Worm (Caenorhabditis elegans): ENCODE results near the gene ssp-36.

ce11 chrIV:9766250-9766649 lies at the start of gene ssp-36:
- TF ChIP-seq snpc-4 (tag; optimal IDR thresholded peaks at IDR 0.05) (no peak), fkh-10 (GFP tag; optimal IDR thresholded peaks at IDR 0.05) (no peak), nhr-237 (tag; optimal IDR thresholded peaks at IDR 0.05) (no peak), mml-1 (tag; optimal IDR thresholded peaks at IDR 0.05) (no peak), unc-39 (tag; optimal IDR thresholded peaks at IDR 0.05) (no peak), zag-1 (tag; optimal IDR thresholded peaks at IDR 0.05) (no peak), elt-2 (tag; optimal IDR thresholded peaks at IDR 0.05) (no peak)
